Worm (Caenorhabditis elegans) whole organism, L1 larva: Measurements from ENCODE around the gene hum-5.

Source experiments
- dpl-1 ChIP-seq, 3 experiments: fragments of 150-350 bp in 2 of 3; sonication (generic microtip) in 1 of 3; optimal IDR thresholded peaks; 2 replicates each; lab custom pipeline; 2014 to 2017; ENCODE audit warnings: missing biosample characterization in 3 of 3, missing genetic modification characterization in 3 of 3, missing genetic modification reagents in 3 of 3
- fkh-10 ChIP-seq: sonication (generic microtip); optimal IDR thresholded peaks from 2 replicates; lab custom pipeline; 2017; ENCODE audit warnings: missing biosample characterization, missing genetic modification reagents, missing genetic modification characterization
- lsy-2 ChIP-seq, 2 experiments: fragments of 150-350 bp; optimal IDR thresholded peaks; 2 replicates each; lab custom pipeline; 2014; ENCODE audit warnings: missing biosample characterization in 2 of 2, missing genetic modification characterization in 2 of 2
- nhr-12 ChIP-seq: sonication (generic microtip); optimal IDR thresholded peaks from 2 replicates; lab custom pipeline; 2017; ENCODE audit warnings: missing biosample characterization, missing genetic modification characterization
- nhr-237 ChIP-seq: fragments of 150-350 bp; optimal IDR thresholded peaks from 2 replicates; lab custom pipeline; 2014; ENCODE audit warnings: missing biosample characterization, missing genetic modification characterization
- nhr-85 ChIP-seq: sonication (generic microtip); peaks from one replicate; lab custom pipeline; 2016; ENCODE audit warnings: missing genetic modification characterization, inconsistent platforms, missing compliant biosample characterization
- sptf-1 ChIP-seq: fragments of 150-350 bp; optimal IDR thresholded peaks from 2 replicates; lab custom pipeline; 2014; ENCODE audit warnings: missing biosample characterization, missing genetic modification characterization
- unc-62 ChIP-seq: fragments of 150-350 bp; optimal IDR thresholded peaks from 2 replicates; lab custom pipeline; 2014; ENCODE audit warnings: missing biosample characterization, missing genetic modification reagents, missing genetic modification characterization

ce11 chrIII:4036740-4037139, at the start of gene hum-5:
- TF ChIP-seq fkh-10 (GFP tag; lab: Kevin White, UChicago) = no peak
- TF ChIP-seq dpl-1 (GFP tag; optimal IDR thresholded peaks at IDR 0.05; lab: Kevin White, UChicago) = no peak
- no peak for TF ChIP-seq nhr-237
- TF ChIP-seq nhr-12 (tag; lab: Kevin White, UChicago) = no peak
- TF ChIP-seq nhr-85 = no peak
- no peak for TF ChIP-seq lsy-2 (tag; optimal IDR thresholded peaks at IDR 0.05; lab: Kevin White, UChicago)
- TF ChIP-seq unc-62 (GFP tag; lab: Kevin White, UChicago) = no peak
- TF ChIP-seq sptf-1 = no peak
